Worm (Caenorhabditis elegans): ENCODE data around the gene bcmo-2.

bcmo-2 gene

DNA sequence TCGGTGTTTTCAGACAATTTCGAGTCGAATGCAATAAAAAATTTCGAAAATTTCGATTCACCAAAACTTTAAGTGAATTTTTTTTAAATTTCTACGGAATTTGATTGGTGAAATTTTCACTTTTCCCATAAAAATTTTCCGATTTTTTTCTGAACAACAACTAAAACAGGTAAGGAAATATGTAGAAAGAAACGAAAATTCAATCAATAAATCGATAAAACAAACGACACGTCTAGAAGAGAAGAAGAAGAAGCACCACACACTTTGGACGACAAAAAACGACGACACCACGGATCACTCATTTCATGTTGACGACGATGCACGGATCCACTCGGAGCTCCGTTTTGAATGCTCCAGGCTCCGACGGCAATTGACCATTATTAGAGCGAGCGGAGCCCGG, 12.1 kb upstream of the bcmo-2 start:
- TF ChIP-seq unc-120 (tag; optimal IDR thresholded peaks at IDR 0.05; ENCODE audit: poor library complexity, severe bottlenecking) (no peak), sem-2 (GFP tag; optimal IDR thresholded peaks at IDR 0.05) (no peak), nhr-28 (tag; optimal IDR thresholded peaks at IDR 0.05) (no peak), elt-1 (tag; optimal IDR thresholded peaks at IDR 0.05; ENCODE audit: borderline replicate concordance, insufficient read depth) (no peak), mep-1 (tag; optimal IDR thresholded peaks at IDR 0.05) (no peak), nhr-237 (tag; optimal IDR thresholded peaks at IDR 0.05) (no peak), ceh-43 (GFP tag; optimal IDR thresholded peaks at IDR 0.05) (no peak), lin-13 (tag; optimal IDR thresholded peaks at IDR 0.05) (no peak), lsy-2 (tag; optimal IDR thresholded peaks at IDR 0.05) (no peak), blmp-1 (tag; optimal IDR thresholded peaks at IDR 0.05) (no peak), nhr-12 (tag; optimal IDR thresholded peaks at IDR 0.05) (no peak), flh-1 (GFP tag; optimal IDR thresholded peaks at IDR 0.05) (no peak)

DNA sequence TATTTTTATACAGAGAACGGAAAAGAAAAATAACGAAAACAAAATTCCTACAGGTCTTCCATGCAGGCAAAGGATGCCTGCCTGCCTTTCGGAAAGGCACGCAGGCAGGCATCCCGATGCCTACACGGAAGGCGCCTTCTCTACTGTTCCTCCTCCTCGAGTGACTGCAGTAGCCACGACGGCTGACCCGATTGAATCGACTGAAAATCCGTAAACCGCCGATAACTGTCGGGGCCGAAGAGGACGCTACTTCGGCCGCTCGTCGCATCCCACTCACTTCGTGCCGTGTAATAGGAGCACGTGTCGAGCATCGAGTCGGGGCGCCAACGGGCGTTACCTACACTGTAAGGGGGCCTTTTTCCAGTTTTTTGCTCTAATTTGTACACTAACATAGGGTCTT, 10.0 kb upstream of the bcmo-2 start:
- no peak for TF ChIP-seq ceh-39 (tag; optimal IDR thresholded peaks at IDR 0.05)
- TF ChIP-seq ztf-11 (tag; optimal IDR thresholded peaks at IDR 0.05), result no peak
- TF ChIP-seq unc-62 (GFP tag; optimal IDR thresholded peaks at IDR 0.05), result no peak
- TF ChIP-seq nhr-237 (tag; optimal IDR thresholded peaks at IDR 0.05), result no peak
- no peak for TF ChIP-seq tbx-8 (GFP tag; optimal IDR thresholded peaks at IDR 0.05)
- TF ChIP-seq nhr-28 (tag; optimal IDR thresholded peaks at IDR 0.05), result no peak
- TF ChIP-seq drap-1 (GFP tag; optimal IDR thresholded peaks at IDR 0.05), result no peak
- TF ChIP-seq blmp-1 (tag; optimal IDR thresholded peaks at IDR 0.05), result no peak
- no peak for TF ChIP-seq nhr-12 (tag; optimal IDR thresholded peaks at IDR 0.05)
- no peak for TF ChIP-seq zip-8 (tag; optimal IDR thresholded peaks at IDR 0.05)
- TF ChIP-seq M03D4.4 (tag; optimal IDR thresholded peaks at IDR 0.05), result no peak

DNA sequence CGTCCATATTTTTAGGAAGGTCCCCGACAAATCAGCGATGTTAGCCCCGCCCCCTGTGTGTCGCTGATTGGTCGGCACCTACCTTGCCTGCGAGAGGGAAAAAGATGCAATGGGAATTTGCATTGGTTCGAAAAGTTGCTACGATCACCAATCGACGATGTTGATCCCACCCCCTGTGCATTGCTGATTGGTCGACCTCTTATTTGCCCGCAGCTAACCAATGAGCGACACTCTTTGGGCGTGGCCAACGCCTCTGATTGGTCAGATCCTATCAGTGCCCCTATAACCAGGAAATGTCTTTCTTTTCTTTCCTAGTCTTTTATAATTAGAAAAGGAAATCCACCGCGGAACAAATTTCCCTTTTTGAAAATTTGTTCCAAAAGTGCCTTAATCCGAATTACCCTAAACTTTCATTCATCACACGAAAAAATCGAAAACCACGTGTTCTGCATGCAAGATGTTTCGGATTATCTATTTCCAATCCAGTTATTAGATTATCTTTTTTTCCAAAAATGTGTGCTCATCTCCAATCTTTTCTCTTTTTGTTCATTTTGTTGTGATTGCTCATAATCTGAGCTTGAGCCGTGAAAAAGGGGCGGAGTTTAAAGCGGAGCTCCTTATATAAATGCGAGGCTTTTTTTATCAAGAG, 7.5 kb upstream of the bcmo-2 start:
- no peak for TF ChIP-seq unc-120 (tag; optimal IDR thresholded peaks at IDR 0.05; ENCODE audit: poor library complexity, severe bottlenecking)
- no peak for TF ChIP-seq nhr-28 (tag; optimal IDR thresholded peaks at IDR 0.05)
- no peak for TF ChIP-seq ham-2 (GFP tag; optimal IDR thresholded peaks at IDR 0.05)
- no peak for TF ChIP-seq bed-3 (GFP tag; optimal IDR thresholded peaks at IDR 0.05)
- no peak for TF ChIP-seq nhr-237 (tag; optimal IDR thresholded peaks at IDR 0.05)
- no peak for TF ChIP-seq M03D4.4 (tag; optimal IDR thresholded peaks at IDR 0.05)
- no peak for TF ChIP-seq nhr-12 (tag; optimal IDR thresholded peaks at IDR 0.05)
- TF ChIP-seq snpc-4 (tag; optimal IDR thresholded peaks at IDR 0.05), result no peak
- no peak for TF ChIP-seq pha-4 (tag; optimal IDR thresholded peaks at IDR 0.05)
- TF ChIP-seq unc-39 (tag; optimal IDR thresholded peaks at IDR 0.05), result no peak
- no peak for TF ChIP-seq lsy-2 (tag; optimal IDR thresholded peaks at IDR 0.05)
- no peak for TF ChIP-seq hlh-1 (tag; optimal IDR thresholded peaks at IDR 0.05)

DNA sequence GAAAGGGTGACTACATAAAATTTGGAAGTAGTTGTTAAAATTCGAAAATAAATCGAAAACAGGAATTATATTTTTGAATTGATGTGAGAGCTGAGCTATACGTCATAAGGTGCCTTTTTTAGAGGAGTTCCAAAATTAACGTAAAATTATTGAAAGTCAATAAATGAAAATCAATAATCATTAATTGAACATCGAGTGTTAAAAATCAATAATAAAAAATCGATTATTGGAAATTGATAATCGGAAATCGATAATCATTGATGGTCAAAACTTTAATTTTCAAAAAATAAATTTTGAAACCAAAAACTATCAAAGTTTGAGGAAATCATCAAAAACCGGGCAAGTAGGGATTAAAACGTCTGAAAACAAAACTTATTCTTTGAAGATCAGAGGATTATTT, 3.0 kb upstream of the bcmo-2 start:
- no peak for TF ChIP-seq M03D4.4 (tag; optimal IDR thresholded peaks at IDR 0.05)
- no peak for TF ChIP-seq flh-1 (GFP tag; optimal IDR thresholded peaks at IDR 0.05)
- no peak for TF ChIP-seq ztf-11 (tag; optimal IDR thresholded peaks at IDR 0.05)
- TF ChIP-seq ces-1 (GFP tag; optimal IDR thresholded peaks at IDR 0.05), result no peak
- no peak for TF ChIP-seq sem-2 (GFP tag; optimal IDR thresholded peaks at IDR 0.05)
- no peak for TF ChIP-seq elt-3 (tag; optimal IDR thresholded peaks at IDR 0.05)
- TF ChIP-seq hlh-1 (tag; optimal IDR thresholded peaks at IDR 0.05), result no peak
- no peak for TF ChIP-seq unc-62 (GFP tag; optimal IDR thresholded peaks at IDR 0.05)

DNA sequence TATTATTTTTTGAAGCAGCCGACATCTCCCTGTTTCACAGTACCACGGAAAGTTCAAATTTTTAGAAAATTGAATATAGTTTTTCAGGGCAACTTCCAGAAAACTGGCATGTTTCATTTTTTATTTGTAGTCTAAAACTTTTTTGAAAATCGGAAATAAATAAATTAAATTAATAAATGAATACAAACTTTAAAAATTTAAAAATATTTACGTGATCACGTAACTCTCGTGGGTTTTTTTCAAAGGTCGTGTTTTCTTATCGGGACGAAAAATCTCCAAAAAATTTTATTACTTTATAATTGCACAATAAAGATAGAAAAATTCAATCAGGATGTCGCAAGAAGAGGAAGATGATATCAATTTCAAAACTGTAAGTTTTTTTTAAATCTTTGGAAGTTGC, 1.1 kb upstream of the bcmo-2 start, which contains the start of gene F53C3.1:
TSS of gene F53C3.1 (plus strand) at position 301 of the 400 bp plus-strand sequence.
- TF ChIP-seq ceh-43 (GFP tag; optimal IDR thresholded peaks at IDR 0.05), result no peak
- TF ChIP-seq snpc-4 (tag; optimal IDR thresholded peaks at IDR 0.05), result no peak
- TF ChIP-seq bed-3 (GFP tag; optimal IDR thresholded peaks at IDR 0.05), result no peak
- no peak for TF ChIP-seq nhr-2 (tag; optimal IDR thresholded peaks at IDR 0.05)
- TF ChIP-seq elt-3 (tag; optimal IDR thresholded peaks at IDR 0.05), result no peak
- TF ChIP-seq unc-62 (GFP tag; optimal IDR thresholded peaks at IDR 0.05), result no peak
- no peak for TF ChIP-seq flh-1 (GFP tag; optimal IDR thresholded peaks at IDR 0.05)
- no peak for TF ChIP-seq nhr-28 (tag; optimal IDR thresholded peaks at IDR 0.05)
- no peak for TF ChIP-seq ztf-11 (tag; optimal IDR thresholded peaks at IDR 0.05)
- TF ChIP-seq nhr-12 (tag; optimal IDR thresholded peaks at IDR 0.05), result no peak
- no peak for TF ChIP-seq lsy-2 (tag; optimal IDR thresholded peaks at IDR 0.05)

DNA sequence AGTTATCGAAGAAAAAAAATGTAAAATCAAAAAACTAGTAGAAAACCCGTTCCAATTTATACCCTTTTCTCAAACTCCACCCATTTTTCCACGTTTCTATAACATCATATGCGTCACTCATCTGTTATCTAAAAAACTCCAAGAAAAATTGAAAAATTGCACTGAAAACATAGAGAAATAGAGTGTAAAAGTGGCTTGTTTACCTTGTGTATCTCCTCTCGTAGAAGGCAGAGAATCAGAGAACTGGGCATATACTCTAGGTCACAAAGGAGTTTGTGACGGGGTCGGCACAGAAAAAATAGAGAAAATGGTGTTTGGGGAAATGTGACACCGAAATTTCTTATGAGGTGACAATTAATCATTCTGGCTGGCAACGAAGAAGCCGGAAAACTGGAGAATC, 647 bp upstream of the bcmo-2 start:
- TF ChIP-seq blmp-1 (tag; optimal IDR thresholded peaks at IDR 0.05), result no peak
- no peak for TF ChIP-seq pha-4 (tag; optimal IDR thresholded peaks at IDR 0.05)
- TF ChIP-seq tbx-8 (GFP tag; optimal IDR thresholded peaks at IDR 0.05), result no peak
- TF ChIP-seq hlh-1 (tag; optimal IDR thresholded peaks at IDR 0.05), result no peak
- TF ChIP-seq snpc-4 (tag; optimal IDR thresholded peaks at IDR 0.05), result no peak
- TF ChIP-seq nhr-2 (tag; optimal IDR thresholded peaks at IDR 0.05), result no peak
- TF ChIP-seq bed-3 (GFP tag; optimal IDR thresholded peaks at IDR 0.05), result no peak
- TF ChIP-seq ceh-43 (GFP tag; optimal IDR thresholded peaks at IDR 0.05), result no peak
- TF ChIP-seq unc-120 (tag; optimal IDR thresholded peaks at IDR 0.05; ENCODE audit: poor library complexity, severe bottlenecking), result no peak
- TF ChIP-seq M03D4.4 (tag; optimal IDR thresholded peaks at IDR 0.05), result no peak
- TF ChIP-seq nhr-237 (tag; optimal IDR thresholded peaks at IDR 0.05), result no peak
- no peak for TF ChIP-seq sem-2 (GFP tag; optimal IDR thresholded peaks at IDR 0.05)
- TF ChIP-seq nhr-76 (tag; optimal IDR thresholded peaks at IDR 0.05), result no peak
- TF ChIP-seq unc-39 (tag; optimal IDR thresholded peaks at IDR 0.05), result no peak
- TF ChIP-seq mep-1 (tag; optimal IDR thresholded peaks at IDR 0.05), result no peak
- TF ChIP-seq lsy-2 (tag; optimal IDR thresholded peaks at IDR 0.05), result no peak
- TF ChIP-seq mls-2 (tag; optimal IDR thresholded peaks at IDR 0.05), result no peak
- no peak for TF ChIP-seq ztf-11 (tag; optimal IDR thresholded peaks at IDR 0.05)
